Worm (Caenorhabditis elegans) whole organism, midembryonic: ENCODE results near the gene F37C4.4.

Experiments
- cog-1 ChIP-seq: sonication (generic microtip); optimal IDR thresholded peaks from 2 replicates; lab custom pipeline; 2016; ENCODE audit warnings: missing genetic modification characterization, missing compliant biosample characterization
- flt-1 ChIP-seq: fragments of 200-800 bp; sonication (Bioruptor generic); IDR thresholded peaks from 2 replicates; pipeline ENCODE4 v1.3.6; 2022; ENCODE audit warnings: missing genetic modification characterization, missing compliant biosample characterization
- ref-1 ChIP-seq: fragments of 200-800 bp; sonication (Bioruptor generic); conservative IDR thresholded peaks from 2 replicates; pipeline ENCODE4 v1.3.6; 2022; ENCODE audit warnings: missing genetic modification reagents, missing genetic modification characterization, missing compliant biosample characterization
- tab-1 ChIP-seq: fragments of 200-800 bp; sonication (Bioruptor generic); IDR thresholded peaks from 2 replicates; pipeline ENCODE4 v1.3.6; 2022; ENCODE audit warnings: missing genetic modification characterization, missing compliant biosample characterization
- ztf-29 ChIP-seq: fragments of 200-800 bp; sonication (Bioruptor generic); IDR thresholded peaks from 2 replicates; pipeline ENCODE4 v1.3.6; 2022; ENCODE audit warnings: missing genetic modification reagents, missing genetic modification characterization, missing compliant biosample characterization

DNA sequence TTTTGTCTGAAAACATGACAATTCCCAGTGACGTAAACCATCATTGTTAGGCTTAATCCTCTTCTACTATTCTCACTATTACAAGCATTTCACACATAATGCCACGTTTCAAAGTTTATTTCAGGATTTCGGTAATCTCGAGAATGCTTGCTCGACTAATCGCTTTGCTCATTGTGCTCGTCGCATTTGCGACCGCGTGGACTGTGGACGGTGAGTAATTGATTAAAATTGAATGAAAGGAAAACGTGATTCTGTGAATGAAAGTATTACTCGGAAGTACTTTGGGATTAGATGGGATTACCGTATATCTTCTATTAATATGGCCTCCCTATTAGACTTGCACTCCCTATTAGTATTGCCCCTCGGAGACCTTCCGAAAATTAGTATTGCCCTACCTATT lies 33.3 kb upstream of the F37C4.4 start:
- TF ChIP-seq tab-1 (GFP tag; lab: Robert Waterston, UW) (no peak), cog-1 (tag; lab: Kevin White, UChicago) (no peak), ztf-29 (GFP tag; lab: Robert Waterston, UW) (no peak), flt-1 (GFP tag; lab: Robert Waterston, UW) (no peak), ref-1 (GFP tag; lab: Robert Waterston, UW) (no peak)
